Fruit fly (Drosophila melanogaster): ENCODE data around the gene btsz.

DNA sequence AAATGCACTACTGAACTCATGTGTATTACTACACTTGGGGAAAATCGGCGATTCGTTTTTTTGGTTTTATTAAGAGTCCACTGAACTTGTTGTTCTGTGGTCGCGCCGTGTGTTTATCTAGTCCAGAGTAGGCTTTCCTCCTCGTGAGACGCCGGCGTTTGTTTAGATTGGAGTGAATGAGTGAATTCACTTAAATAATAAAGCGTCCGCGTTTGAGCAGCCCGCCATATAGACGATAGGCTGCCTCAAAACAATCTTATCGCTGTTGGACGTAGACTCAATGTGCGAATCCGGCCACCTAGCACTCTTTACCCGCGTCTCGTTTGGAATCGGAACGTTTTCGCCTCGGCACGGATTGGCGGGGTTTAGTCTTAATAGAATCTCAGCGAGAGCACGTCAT is 73.9 kb downstream of the btsz start, which contains the start of gene CG14857:
- TF ChIP-seq cwo (GFP tag; optimal IDR thresholded peaks at IDR 0.05) (peak; percentile 19), chn (GFP tag; optimal IDR thresholded peaks at IDR 0.05) (no peak), CG4282 (GFP tag; optimal IDR thresholded peaks at IDR 0.05) (no peak), Oaz (GFP tag; IDR thresholded peaks at IDR 0.05) (no peak), CG12942 (GFP tag; optimal IDR thresholded peaks at IDR 0.05) (no peak), prd (optimal IDR thresholded peaks at IDR 0.05) (no peak), prd (GFP tag; IDR thresholded peaks at IDR 0.05) (no peak), insv (GFP tag; optimal IDR thresholded peaks at IDR 0.05) (no peak), HmgZ (tag; optimal IDR thresholded peaks at IDR 0.05) (no peak), Eip74EF (GFP tag; optimal IDR thresholded peaks at IDR 0.05) (no peak), pho (GFP tag; optimal IDR thresholded peaks at IDR 0.05) (no peak), CTCF (GFP tag; optimal IDR thresholded peaks at IDR 0.05) (no peak), ind (GFP tag; optimal IDR thresholded peaks at IDR 0.05) (no peak), CG14710 (tag; optimal IDR thresholded peaks at IDR 0.05) (no peak), CG2678 (tag; optimal IDR thresholded peaks at IDR 0.05) (no peak)
